Fruit fly (Drosophila melanogaster): ENCODE data around the gene alpha-Man-Ia.

dm6 chrX:10250017-10250416 is 75.7 kb downstream of the alpha-Man-Ia start:
- no peak for TF ChIP-seq CG8478 (optimal IDR thresholded peaks at IDR 0.05)
- TF ChIP-seq CTCF (optimal IDR thresholded peaks at IDR 0.05): no peak
